Worm (Caenorhabditis elegans): ENCODE data around the gene his-24.

his-24 gene

ce11 chrX:14507992-14508391 lies 18.1 kb downstream of the his-24 start:
- TF ChIP-seq Y55F3AM.14 (GFP tag; optimal IDR thresholded peaks at IDR 0.05) (no peak), sem-4 (tag; optimal IDR thresholded peaks at IDR 0.05) (peak; percentile 26), ceh-82 (tag; optimal IDR thresholded peaks at IDR 0.05) (no peak), lin-11 (tag; optimal IDR thresholded peaks at IDR 0.05) (no peak), lsy-2 (tag; optimal IDR thresholded peaks at IDR 0.05) (no peak), nhr-21 (tag; optimal IDR thresholded peaks at IDR 0.05) (peak; percentile 83), ama-1 (optimal IDR thresholded peaks at IDR 0.05) (no peak), crh-2 (tag; optimal IDR thresholded peaks at IDR 0.05) (no peak), sma-9 (GFP tag; optimal IDR thresholded peaks at IDR 0.05) (peak; percentile 80), sma-9 (tag; optimal IDR thresholded peaks at IDR 0.05) (no peak), mbf-1 (tag; optimal IDR thresholded peaks at IDR 0.05) (no peak), lin-39 (tag; optimal IDR thresholded peaks at IDR 0.05) (no peak), mab-5 (tag; optimal IDR thresholded peaks at IDR 0.05) (no peak), R02D3.7 (tag; optimal IDR thresholded peaks at IDR 0.05) (no peak), ztf-11 (tag; optimal IDR thresholded peaks at IDR 0.05) (no peak), nhr-23 (tag; optimal IDR thresholded peaks at IDR 0.05) (no peak), nhr-11 (tag; optimal IDR thresholded peaks at IDR 0.05) (no peak), peb-1 (tag; optimal IDR thresholded peaks at IDR 0.05) (no peak), elt-1 (tag; optimal IDR thresholded peaks at IDR 0.05) (no peak), lin-13 (GFP tag; optimal IDR thresholded peaks at IDR 0.05) (no peak), nhr-12 (tag; optimal IDR thresholded peaks at IDR 0.05) (no peak), sma-3 (GFP tag; optimal IDR thresholded peaks at IDR 0.05) (peak; percentile 69), egl-27 (tag; optimal IDR thresholded peaks at IDR 0.05) (peak; percentile 54), nhr-25 (tag; optimal IDR thresholded peaks at IDR 0.05) (peak; percentile 94), ztf-4 (tag; optimal IDR thresholded peaks at IDR 0.05) (no peak), blmp-1 (tag; optimal IDR thresholded peaks at IDR 0.05; ENCODE audit: insufficient read depth) (peak; percentile 97), nhr-77 (tag; optimal IDR thresholded peaks at IDR 0.05) (no peak), nhr-129 (tag; optimal IDR thresholded peaks at IDR 0.05) (peak; percentile 53), aly-2 (tag; optimal IDR thresholded peaks at IDR 0.05) (no peak), skn-1 (tag; optimal IDR thresholded peaks at IDR 0.05) (no peak), ZK546.5 (tag; optimal IDR thresholded peaks at IDR 0.05) (no peak), nhr-6 (tag; optimal IDR thresholded peaks at IDR 0.05) (peak; percentile 51), dmd-4 (tag; optimal IDR thresholded peaks at IDR 0.05) (no peak), unc-55 (GFP tag; optimal IDR thresholded peaks at IDR 0.05) (no peak), gmeb-1 (tag; optimal IDR thresholded peaks at IDR 0.05) (no peak), zag-1 (tag; optimal IDR thresholded peaks at IDR 0.05) (no peak), ztf-1 (GFP tag; conservative IDR thresholded peaks at IDR 0.05) (no peak), unc-39 (tag; optimal IDR thresholded peaks at IDR 0.05) (no peak), ceh-16 (tag; optimal IDR thresholded peaks at IDR 0.05) (peak; percentile 47), nhr-10 (tag; optimal IDR thresholded peaks at IDR 0.05) (no peak), F13H6.1 (tag; optimal IDR thresholded peaks at IDR 0.05) (peak; percentile 46), unc-62 (GFP tag; optimal IDR thresholded peaks at IDR 0.05) (no peak), mdl-1 (tag; optimal IDR thresholded peaks at IDR 0.05) (no peak), C34F6.9 (tag; optimal IDR thresholded peaks at IDR 0.05) (no peak), fos-1 (tag; optimal IDR thresholded peaks at IDR 0.05) (peak; percentile 43), alr-1 (tag; optimal IDR thresholded peaks at IDR 0.05) (no peak), elt-3 (tag; optimal IDR thresholded peaks at IDR 0.05) (no peak), snpc-4 (tag; optimal IDR thresholded peaks at IDR 0.05) (no peak), nhr-237 (tag; optimal IDR thresholded peaks at IDR 0.05) (no peak)

Measured in whole organism, L2 larva.